Worm (Caenorhabditis elegans): Measurements from ENCODE around the gene ntl-2.

DNA sequence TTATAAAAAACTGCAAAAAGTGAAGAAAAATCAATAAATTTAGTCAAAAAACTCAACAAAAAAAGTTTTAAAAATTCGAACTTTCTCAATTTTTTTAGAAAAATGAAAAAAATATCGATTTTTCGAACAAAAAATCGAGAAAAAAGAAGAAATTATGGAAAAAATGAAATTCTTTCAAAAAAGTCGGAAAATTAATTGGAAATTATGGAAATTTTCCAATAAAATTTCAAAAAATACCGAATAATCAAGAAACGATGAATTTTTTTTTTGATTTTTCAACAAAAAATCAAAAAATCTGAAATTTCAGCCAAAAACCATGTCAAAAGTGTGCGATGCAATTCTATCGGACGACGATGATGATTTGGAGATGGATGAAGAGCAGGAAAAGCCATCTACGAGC is 47.5 kb downstream of the ntl-2 start, which contains the start of gene H20J04.4:
- no peak for TF ChIP-seq ces-1 (GFP tag; optimal IDR thresholded peaks at IDR 0.05)
- no peak for TF ChIP-seq R02D3.7 (tag; optimal IDR thresholded peaks at IDR 0.05)
- no peak for TF ChIP-seq snpc-4 (tag; optimal IDR thresholded peaks at IDR 0.05)
